Fruit fly (Drosophila melanogaster) whole organism, prepupa: ENCODE measurements around the gene CG15822.
A peak's percentile ranks its signal among the peaks of the same experiment; 100 is the strongest.

Source experiments
- Blimp-1 ChIP-seq: fragments of 200-800 bp; sonication (Bioruptor generic); optimal IDR thresholded peaks from 3 replicates; lab custom pipeline; 2017; ENCODE audit warnings: missing biosample characterization, missing genetic modification characterization, mild to moderate bottlenecking, moderate library complexity, missing genetic modification reagents
- CG10631 ChIP-seq: fragments of 200-800 bp; sonication (Bioruptor generic); optimal IDR thresholded peaks from 2 replicates; lab custom pipeline; 2016; ENCODE audit warnings: missing biosample characterization, missing genetic modification characterization
- CG10669 ChIP-seq: fragments of 200-800 bp; sonication (Bioruptor generic); optimal IDR thresholded peaks from 3 replicates; lab custom pipeline; 2018; ENCODE audit warnings: missing biosample characterization, mild to moderate bottlenecking, missing genetic modification characterization, moderate library complexity
- CG11294 ChIP-seq: fragments of 200-800 bp; sonication (Bioruptor generic); IDR thresholded peaks from 2 replicates; pipeline ENCODE4 v1.3.6; 2022; ENCODE audit warnings: missing biosample characterization, missing genetic modification characterization
- CG11902 ChIP-seq: fragments of 200-800 bp; sonication (Bioruptor generic); optimal IDR thresholded peaks from 3 replicates; lab custom pipeline; 2016; ENCODE audit warnings: missing biosample characterization, missing genetic modification characterization
- CG15336 ChIP-seq: fragments of 200-800 bp; sonication (Bioruptor generic); IDR thresholded peaks from 2 replicates; pipeline ENCODE4 v1.3.6; 2022; ENCODE audit warnings: missing biosample characterization, missing genetic modification characterization
- CG16779 ChIP-seq: fragments of 200-800 bp; sonication (Bioruptor generic); optimal IDR thresholded peaks from 3 replicates; lab custom pipeline; 2017; ENCODE audit warnings: missing biosample characterization, mild to moderate bottlenecking, missing genetic modification characterization
- CG3032 ChIP-seq: fragments of 200-800 bp; optimal IDR thresholded peaks from 2 replicates; lab custom pipeline; 2019; ENCODE audit warnings: missing biosample characterization, mild to moderate bottlenecking, missing genetic modification characterization, moderate library complexity
- CG31627 ChIP-seq: fragments of 200-800 bp; sonication (Bioruptor generic); optimal IDR thresholded peaks from 3 replicates; lab custom pipeline; 2016; ENCODE audit warnings: missing biosample characterization, missing genetic modification characterization
- CG34406 ChIP-seq: fragments of 200-800 bp; sonication (Bioruptor generic); optimal IDR thresholded peaks from 3 replicates; lab custom pipeline; 2016; ENCODE audit warnings: missing biosample characterization, missing genetic modification characterization
- CG3919 ChIP-seq: fragments of 200-800 bp; sonication (Bioruptor generic); optimal IDR thresholded peaks from 3 replicates; lab custom pipeline; 2016; ENCODE audit warnings: missing biosample characterization, missing genetic modification characterization
- CG4318 ChIP-seq: fragments of 200-800 bp; sonication (Bioruptor generic); optimal IDR thresholded peaks from 3 replicates; lab custom pipeline; 2017; ENCODE audit warnings: missing biosample characterization, mild to moderate bottlenecking, missing genetic modification characterization
- CG6163 ChIP-seq: fragments of 200-800 bp; sonication (Bioruptor generic); IDR thresholded peaks from 3 replicates; pipeline ENCODE4 v1.3.6; 2022; ENCODE audit warnings: missing biosample characterization, missing genetic modification characterization
- CG6276 ChIP-seq: fragments of 200-800 bp; sonication (Bioruptor generic); optimal IDR thresholded peaks from 2 replicates; lab custom pipeline; 2017; ENCODE audit warnings: missing biosample characterization, mild to moderate bottlenecking, missing genetic modification characterization
- CG6792 ChIP-seq: fragments of 200-800 bp; sonication (Bioruptor generic); optimal IDR thresholded peaks from 3 replicates; lab custom pipeline; 2016; ENCODE audit warnings: missing biosample characterization, missing genetic modification characterization
- CG6808 ChIP-seq: fragments of 200-800 bp; sonication (Bioruptor generic); optimal IDR thresholded peaks from 3 replicates; lab custom pipeline; 2017; ENCODE audit warnings: missing biosample characterization, missing genetic modification characterization, mild to moderate bottlenecking, moderate library complexity, missing genetic modification reagents
- CG6854 ChIP-seq: fragments of 200-800 bp; sonication (Bioruptor generic); optimal IDR thresholded peaks from 2 replicates; lab custom pipeline; 2017; ENCODE audit warnings: missing biosample characterization, mild to moderate bottlenecking, missing genetic modification characterization
- CG7368 ChIP-seq: fragments of 200-800 bp; sonication (Bioruptor generic); optimal IDR thresholded peaks from 3 replicates; lab custom pipeline; 2016; ENCODE audit warnings: missing biosample characterization, missing genetic modification characterization
- CG8119 ChIP-seq: fragments of 200-800 bp; sonication (Bioruptor generic); IDR thresholded peaks from 3 replicates; pipeline ENCODE4 v1.3.6; 2022; ENCODE audit warnings: missing biosample characterization, missing genetic modification characterization
- CG9139 ChIP-seq: fragments of 200-800 bp; sonication (Bioruptor generic); optimal IDR thresholded peaks from 3 replicates; lab custom pipeline; 2017; ENCODE audit warnings: missing biosample characterization, mild to moderate bottlenecking, missing genetic modification characterization
- Eip78C ChIP-seq: fragments of 200-800 bp; sonication (Bioruptor generic); peaks from one replicate; lab custom pipeline; 2016; ENCODE audit warnings: missing biosample characterization, missing genetic modification characterization
- Eip93F ChIP-seq: fragments of 200-800 bp; sonication (Bioruptor generic); optimal IDR thresholded peaks from 2 replicates; lab custom pipeline; 2016; ENCODE audit warnings: missing biosample characterization, mild to moderate bottlenecking, missing genetic modification characterization
- Ets21C ChIP-seq: fragments of 200-800 bp; sonication (Bioruptor generic); optimal IDR thresholded peaks from 3 replicates; lab custom pipeline; 2016; ENCODE audit warnings: missing biosample characterization, missing genetic modification characterization
- Ets96B ChIP-seq: fragments of 200-800 bp; optimal IDR thresholded peaks from 2 replicates; lab custom pipeline; 2019; ENCODE audit warnings: missing biosample characterization, mild to moderate bottlenecking, missing genetic modification characterization, moderate library complexity
- Gug ChIP-seq: fragments of 200-800 bp; sonication (Bioruptor generic); IDR thresholded peaks from 2 replicates; pipeline ENCODE4 v1.3.6; 2022; ENCODE audit warnings: missing biosample characterization, missing genetic modification characterization
- Hr38 ChIP-seq: sonication (Bioruptor generic); optimal IDR thresholded peaks from 2 replicates; lab custom pipeline; 2016; ENCODE audit warnings: missing biosample characterization, missing genetic modification characterization
- Hr39 ChIP-seq: fragments of 200-800 bp; sonication (Bioruptor generic); optimal IDR thresholded peaks from 2 replicates; lab custom pipeline; 2016; ENCODE audit warnings: missing biosample characterization, missing genetic modification characterization
- Hr4 ChIP-seq: fragments of 200-800 bp; sonication (Bioruptor generic); optimal IDR thresholded peaks from 3 replicates; lab custom pipeline; 2016; ENCODE audit warnings: missing biosample characterization, missing genetic modification characterization
- Lpt ChIP-seq: fragments of 200-800 bp; sonication (Bioruptor generic); optimal IDR thresholded peaks from 3 replicates; lab custom pipeline; 2016; ENCODE audit warnings: missing biosample characterization, missing genetic modification characterization
- Met ChIP-seq: fragments of 200-800 bp; sonication (Bioruptor generic); optimal IDR thresholded peaks from 3 replicates; lab custom pipeline; 2016; ENCODE audit warnings: missing biosample characterization, missing genetic modification characterization
- OdsH ChIP-seq: fragments of 200-800 bp; sonication (Bioruptor generic); optimal IDR thresholded peaks from 3 replicates; lab custom pipeline; 2016; ENCODE audit warnings: missing biosample characterization, missing genetic modification characterization
- Smox ChIP-seq: fragments of 200-800 bp; sonication (Bioruptor generic); optimal IDR thresholded peaks from 3 replicates; lab custom pipeline; 2016; ENCODE audit warnings: missing biosample characterization, missing genetic modification characterization
- Sox102F ChIP-seq: fragments of 200-800 bp; sonication (Bioruptor generic); optimal IDR thresholded peaks from 2 replicates; lab custom pipeline; 2016; ENCODE audit warnings: missing biosample characterization, mild to moderate bottlenecking, missing genetic modification characterization
- Sox14 ChIP-seq: fragments of 200-800 bp; sonication (Bioruptor generic); optimal IDR thresholded peaks from 3 replicates; lab custom pipeline; 2016; ENCODE audit warnings: missing biosample characterization, missing genetic modification characterization
- Sox15 ChIP-seq: fragments of 200-800 bp; sonication (Bioruptor generic); optimal IDR thresholded peaks from 3 replicates; lab custom pipeline; 2016; ENCODE audit warnings: missing biosample characterization, missing genetic modification characterization
- achi ChIP-seq: fragments of 200-800 bp; sonication (Bioruptor generic); optimal IDR thresholded peaks from 3 replicates; lab custom pipeline; 2016; ENCODE audit warnings: missing biosample characterization, missing genetic modification characterization
- acj6 ChIP-seq: fragments of 200-800 bp; sonication (Bioruptor generic); optimal IDR thresholded peaks from 3 replicates; lab custom pipeline; 2016; ENCODE audit warnings: missing biosample characterization, missing genetic modification characterization
- cyc ChIP-seq: fragments of 200-800 bp; sonication (Bioruptor generic); optimal IDR thresholded peaks from 3 replicates; lab custom pipeline; 2016; ENCODE audit warnings: missing biosample characterization, missing genetic modification characterization
- dsx ChIP-seq: fragments of 200-800 bp; optimal IDR thresholded peaks from 3 replicates; lab custom pipeline; 2019; ENCODE audit warnings: missing biosample characterization, mild to moderate bottlenecking, missing genetic modification characterization, moderate library complexity; ENCODE audit not compliant: poor library complexity, severe bottlenecking
- fd59A ChIP-seq: fragments of 200-800 bp; sonication (Bioruptor generic); optimal IDR thresholded peaks from 2 replicates; lab custom pipeline; 2017; ENCODE audit warnings: missing biosample characterization, mild to moderate bottlenecking, missing genetic modification characterization, missing genetic modification reagents
- fd85E ChIP-seq: fragments of 200-800 bp; sonication (Bioruptor generic); optimal IDR thresholded peaks from 3 replicates; lab custom pipeline; 2016; ENCODE audit warnings: missing biosample characterization, missing genetic modification characterization
- fkh ChIP-seq: fragments of 200-800 bp; sonication (Bioruptor generic); optimal IDR thresholded peaks from 3 replicates; lab custom pipeline; 2017; ENCODE audit warnings: missing biosample characterization, mild to moderate bottlenecking, missing genetic modification characterization, moderate library complexity
- net ChIP-seq: fragments of 200-800 bp; sonication (Bioruptor generic); optimal IDR thresholded peaks from 3 replicates; lab custom pipeline; 2016; ENCODE audit warnings: missing biosample characterization, missing genetic modification characterization
- salr ChIP-seq, 2 experiments: fragments of 200-800 bp; sonication (Bioruptor generic); optimal IDR thresholded peaks; 3 replicates each; lab custom pipeline; 2016 to 2018; ENCODE audit warnings: missing biosample characterization in 2 of 2, missing genetic modification characterization in 2 of 2, mild to moderate bottlenecking in 1 of 2
- ss ChIP-seq, 2 experiments: fragments of 200-800 bp; sonication (Bioruptor generic); optimal IDR thresholded peaks; 2 replicates in 1 of 2; 3 replicates in 1 of 2; lab custom pipeline; 2017 to 2018; ENCODE audit warnings: mild to moderate bottlenecking in 2 of 2, missing biosample characterization in 2 of 2, missing genetic modification characterization in 2 of 2, moderate library complexity in 1 of 2
- svp ChIP-seq: fragments of 200-800 bp; sonication (Bioruptor generic); peaks from one replicate; lab custom pipeline; 2016; ENCODE audit warnings: missing biosample characterization, missing genetic modification characterization
- topi ChIP-seq: fragments of 200-800 bp; sonication (Bioruptor generic); optimal IDR thresholded peaks from 3 replicates; lab custom pipeline; 2016; ENCODE audit warnings: missing biosample characterization, missing genetic modification characterization
- vri ChIP-seq: fragments of 200-800 bp; sonication (Bioruptor generic); optimal IDR thresholded peaks from 3 replicates; lab custom pipeline; 2016; ENCODE audit warnings: missing biosample characterization, mild to moderate bottlenecking, missing genetic modification characterization

The CG15822 gene

dm6 chr3L:2117046-2117445, 46.6 kb downstream of the CG15822 start (continued):
- TF ChIP-seq CG6163 (peak; percentile 94), Sox14 (GFP tag; lab: Kevin White, UChicago) (peak; percentile 46), topi (peak; percentile 63), OdsH (GFP tag; lab: Kevin White, UChicago) (peak; percentile 68), CG31627 (GFP tag; lab: Kevin White, UChicago) (no peak), cyc (GFP tag; lab: Kevin White, UChicago) (peak; percentile 61), net (GFP tag; lab: Kevin White, UChicago) (peak; percentile 51), CG3032 (tag; lab: Kevin White, UChicago) (peak; percentile 56), CG34406 (GFP tag; lab: Kevin White, UChicago) (peak; percentile 1), fd59A (peak; percentile 41), fkh (no peak)

DNA sequence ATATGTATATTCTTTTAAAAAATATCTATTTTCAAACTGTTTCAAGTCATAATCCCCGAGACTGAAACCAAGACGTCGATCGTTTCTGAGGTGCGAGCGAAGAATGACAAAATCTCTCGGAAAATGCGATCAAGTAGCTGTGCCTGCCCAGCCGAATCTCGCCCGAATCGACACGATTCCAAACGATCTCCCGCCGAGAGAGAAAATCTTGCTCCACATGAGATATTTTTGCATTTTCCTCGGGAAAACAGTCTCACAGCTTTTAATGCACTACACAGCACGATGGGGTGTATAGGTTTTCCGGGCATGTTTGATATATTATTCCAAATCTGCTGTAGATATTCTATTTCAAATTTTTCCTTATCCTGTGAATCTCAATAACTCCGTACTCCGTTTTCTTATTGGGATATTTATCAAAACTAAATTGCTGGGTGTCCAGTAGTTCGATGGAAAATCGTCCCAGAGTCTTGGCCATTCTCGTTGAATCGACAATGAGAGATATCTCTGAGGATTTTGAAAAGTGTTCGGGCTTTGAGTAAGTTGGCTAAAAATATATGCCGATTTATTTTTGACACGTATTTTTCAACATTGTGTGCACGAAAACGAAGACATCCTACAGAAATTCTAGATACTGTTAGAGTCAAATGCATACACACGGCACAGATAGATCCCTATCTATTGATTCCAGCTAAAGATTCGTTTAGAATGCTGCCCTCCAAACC, 48.0 kb downstream of the CG15822 start, which contains the start of gene sls:
Gene sls, minus strand, starts transcription at position 88 of the 722 bp plus-strand sequence.
- TF ChIP-seq OdsH (GFP tag; lab: Kevin White, UChicago) (peak; percentile 89), fkh (no peak), Sox102F (peak; percentile 45), CG6163 (peak; percentile 92), svp (GFP tag; lab: Kevin White, UChicago) (peak; percentile 68), achi (GFP tag; lab: Kevin White, UChicago) (peak; percentile 74), dsx (GFP tag; lab: Kevin White, UChicago) (peak; percentile 74), CG4318 (GFP tag; lab: Kevin White, UChicago) (peak; percentile 82), Lpt (GFP tag; lab: Kevin White, UChicago) (peak; percentile 94), CG3919 (GFP tag; lab: Kevin White, UChicago) (peak; percentile 73), CG11294 (GFP tag; lab: Robert Waterston, UW) (peak; percentile 87), Eip78C (GFP tag; lab: Kevin White, UChicago) (peak; percentile 92), acj6 (GFP tag; lab: Kevin White, UChicago) (peak; percentile 87), CG34406 (GFP tag; lab: Kevin White, UChicago) (peak; percentile 59), CG16779 (tag; lab: Kevin White, UChicago) (no peak), Hr4 (GFP tag; lab: Kevin White, UChicago) (peak; percentile 97), ss (GFP tag; optimal IDR thresholded peaks at IDR 0.05; lab: Kevin White, UChicago) (peak in 1 of 2 experiments; percentile 62), salr (GFP tag; optimal IDR thresholded peaks at IDR 0.05; lab: Kevin White, UChicago) (peak; percentile 55 to 90), CG8119 (GFP tag; lab: Robert Waterston, UW) (peak; percentile 94), CG31627 (GFP tag; lab: Kevin White, UChicago) (peak; percentile 76), Gug (GFP tag; lab: Robert Waterston, UW) (peak; percentile 90), CG3032 (tag; lab: Kevin White, UChicago) (peak; percentile 63), fd85E (GFP tag; lab: Kevin White, UChicago) (no peak), net (GFP tag; lab: Kevin White, UChicago) (peak; percentile 89), CG7368 (GFP tag; lab: Kevin White, UChicago) (peak; percentile 25), Met (GFP tag; lab: Kevin White, UChicago) (peak; percentile 66), CG15336 (GFP tag; lab: Robert Waterston, UW) (peak; percentile 96), CG6792 (GFP tag; lab: Kevin White, UChicago) (peak; percentile 49), Blimp-1 (GFP tag; lab: Kevin White, UChicago) (no peak), Ets21C (peak; percentile 48), CG6808 (peak; percentile 5), CG9139 (GFP tag; lab: Kevin White, UChicago) (no peak), Hr39 (GFP tag; lab: Kevin White, UChicago) (peak; percentile 78), CG6854 (GFP tag; lab: Kevin White, UChicago) (no peak), Smox (peak; percentile 46), vri (GFP tag; lab: Kevin White, UChicago) (no peak), CG11902 (GFP tag; lab: Kevin White, UChicago) (peak; percentile 28), Ets96B (peak; percentile 55), Hr38 (GFP tag; lab: Kevin White, UChicago) (peak; percentile 85), Sox15 (peak; percentile 65), CG10631 (peak; percentile 83), CG6276 (peak; percentile 82), Eip93F (GFP tag; lab: Kevin White, UChicago) (no peak), CG10669 (GFP tag; lab: Kevin White, UChicago) (peak; percentile 47)
